Fruit fly (Drosophila melanogaster) whole organism, prepupa: Measurements from ENCODE around the gene CG1092.

Experiments used
- CG15336 ChIP-seq: fragments of 200-800 bp; sonication (Bioruptor generic); IDR thresholded peaks from 2 replicates; pipeline ENCODE4 v1.3.6; 2022; ENCODE audit warnings: missing biosample characterization, missing genetic modification characterization
- CG1621 ChIP-seq: fragments of 200-800 bp; sonication (Bioruptor generic); optimal IDR thresholded peaks from 3 replicates; lab custom pipeline; 2018; ENCODE audit warnings: missing biosample characterization, mild to moderate bottlenecking, missing genetic modification characterization
- CG16779 ChIP-seq: fragments of 200-800 bp; sonication (Bioruptor generic); optimal IDR thresholded peaks from 3 replicates; lab custom pipeline; 2017; ENCODE audit warnings: missing biosample characterization, mild to moderate bottlenecking, missing genetic modification characterization
- CG3032 ChIP-seq: fragments of 200-800 bp; optimal IDR thresholded peaks from 2 replicates; lab custom pipeline; 2019; ENCODE audit warnings: missing biosample characterization, mild to moderate bottlenecking, missing genetic modification characterization, moderate library complexity
- CG31627 ChIP-seq: fragments of 200-800 bp; sonication (Bioruptor generic); optimal IDR thresholded peaks from 3 replicates; lab custom pipeline; 2016; ENCODE audit warnings: missing biosample characterization, missing genetic modification characterization
- CG32006 ChIP-seq: fragments of 200-800 bp; sonication (Bioruptor generic); optimal IDR thresholded peaks from 3 replicates; lab custom pipeline; 2017; ENCODE audit warnings: missing biosample characterization, mild to moderate bottlenecking, missing genetic modification characterization
- CG34406 ChIP-seq: fragments of 200-800 bp; sonication (Bioruptor generic); optimal IDR thresholded peaks from 3 replicates; lab custom pipeline; 2016; ENCODE audit warnings: missing biosample characterization, missing genetic modification characterization
- CG3919 ChIP-seq: fragments of 200-800 bp; sonication (Bioruptor generic); optimal IDR thresholded peaks from 3 replicates; lab custom pipeline; 2016; ENCODE audit warnings: missing biosample characterization, missing genetic modification characterization
- CG6808 ChIP-seq: fragments of 200-800 bp; sonication (Bioruptor generic); optimal IDR thresholded peaks from 3 replicates; lab custom pipeline; 2017; ENCODE audit warnings: missing biosample characterization, missing genetic modification characterization, mild to moderate bottlenecking, moderate library complexity, missing genetic modification reagents
- CG8119 ChIP-seq: fragments of 200-800 bp; sonication (Bioruptor generic); IDR thresholded peaks from 3 replicates; pipeline ENCODE4 v1.3.6; 2022; ENCODE audit warnings: missing biosample characterization, missing genetic modification characterization
- CG8319 ChIP-seq: fragments of 200-800 bp; sonication (Bioruptor generic); optimal IDR thresholded peaks from 3 replicates; lab custom pipeline; 2016; ENCODE audit warnings: missing biosample characterization, missing genetic modification characterization
- Eip75B ChIP-seq: fragments of 200-800 bp; sonication (Bioruptor generic); optimal IDR thresholded peaks from 3 replicates; lab custom pipeline; 2016; ENCODE audit warnings: missing biosample characterization, missing genetic modification characterization
- Eip78C ChIP-seq: fragments of 200-800 bp; sonication (Bioruptor generic); peaks from one replicate; lab custom pipeline; 2016; ENCODE audit warnings: missing biosample characterization, missing genetic modification characterization
- Ets21C ChIP-seq: fragments of 200-800 bp; sonication (Bioruptor generic); optimal IDR thresholded peaks from 3 replicates; lab custom pipeline; 2016; ENCODE audit warnings: missing biosample characterization, missing genetic modification characterization
- Ets96B ChIP-seq: fragments of 200-800 bp; optimal IDR thresholded peaks from 2 replicates; lab custom pipeline; 2019; ENCODE audit warnings: missing biosample characterization, mild to moderate bottlenecking, missing genetic modification characterization, moderate library complexity
- Gug ChIP-seq: fragments of 200-800 bp; sonication (Bioruptor generic); IDR thresholded peaks from 2 replicates; pipeline ENCODE4 v1.3.6; 2022; ENCODE audit warnings: missing biosample characterization, missing genetic modification characterization
- Hr38 ChIP-seq: sonication (Bioruptor generic); optimal IDR thresholded peaks from 2 replicates; lab custom pipeline; 2016; ENCODE audit warnings: missing biosample characterization, missing genetic modification characterization
- Hr4 ChIP-seq: fragments of 200-800 bp; sonication (Bioruptor generic); optimal IDR thresholded peaks from 3 replicates; lab custom pipeline; 2016; ENCODE audit warnings: missing biosample characterization, missing genetic modification characterization
- Lpt ChIP-seq: fragments of 200-800 bp; sonication (Bioruptor generic); optimal IDR thresholded peaks from 3 replicates; lab custom pipeline; 2016; ENCODE audit warnings: missing biosample characterization, missing genetic modification characterization
- Met ChIP-seq: fragments of 200-800 bp; sonication (Bioruptor generic); optimal IDR thresholded peaks from 3 replicates; lab custom pipeline; 2016; ENCODE audit warnings: missing biosample characterization, missing genetic modification characterization
- Smox ChIP-seq: fragments of 200-800 bp; sonication (Bioruptor generic); optimal IDR thresholded peaks from 3 replicates; lab custom pipeline; 2016; ENCODE audit warnings: missing biosample characterization, missing genetic modification characterization
- Sox14 ChIP-seq: fragments of 200-800 bp; sonication (Bioruptor generic); optimal IDR thresholded peaks from 3 replicates; lab custom pipeline; 2016; ENCODE audit warnings: missing biosample characterization, missing genetic modification characterization
- Sox15 ChIP-seq: fragments of 200-800 bp; sonication (Bioruptor generic); optimal IDR thresholded peaks from 3 replicates; lab custom pipeline; 2016; ENCODE audit warnings: missing biosample characterization, missing genetic modification characterization
- achi ChIP-seq: fragments of 200-800 bp; sonication (Bioruptor generic); optimal IDR thresholded peaks from 3 replicates; lab custom pipeline; 2016; ENCODE audit warnings: missing biosample characterization, missing genetic modification characterization
- cyc ChIP-seq: fragments of 200-800 bp; sonication (Bioruptor generic); optimal IDR thresholded peaks from 3 replicates; lab custom pipeline; 2016; ENCODE audit warnings: missing biosample characterization, missing genetic modification characterization
- dac ChIP-seq: fragments of 200-800 bp; sonication (Bioruptor generic); optimal IDR thresholded peaks from 2 replicates; lab custom pipeline; 2017; ENCODE audit warnings: missing biosample characterization, mild to moderate bottlenecking, missing genetic modification characterization
- eg ChIP-seq: fragments of 200-800 bp; sonication (Bioruptor generic); IDR thresholded peaks from 3 replicates; pipeline ENCODE4 v1.3.6; 2022; ENCODE audit warnings: missing biosample characterization, missing genetic modification characterization
- fd59A ChIP-seq: fragments of 200-800 bp; sonication (Bioruptor generic); optimal IDR thresholded peaks from 2 replicates; lab custom pipeline; 2017; ENCODE audit warnings: missing biosample characterization, mild to moderate bottlenecking, missing genetic modification characterization, missing genetic modification reagents
- fd85E ChIP-seq: fragments of 200-800 bp; sonication (Bioruptor generic); optimal IDR thresholded peaks from 3 replicates; lab custom pipeline; 2016; ENCODE audit warnings: missing biosample characterization, missing genetic modification characterization
- fkh ChIP-seq: fragments of 200-800 bp; sonication (Bioruptor generic); optimal IDR thresholded peaks from 3 replicates; lab custom pipeline; 2017; ENCODE audit warnings: missing biosample characterization, mild to moderate bottlenecking, missing genetic modification characterization, moderate library complexity
- net ChIP-seq: fragments of 200-800 bp; sonication (Bioruptor generic); optimal IDR thresholded peaks from 3 replicates; lab custom pipeline; 2016; ENCODE audit warnings: missing biosample characterization, missing genetic modification characterization
- salr ChIP-seq, 2 experiments: fragments of 200-800 bp; sonication (Bioruptor generic); optimal IDR thresholded peaks; 3 replicates each; lab custom pipeline; 2016 to 2018; ENCODE audit warnings: missing biosample characterization in 2 of 2, missing genetic modification characterization in 2 of 2, mild to moderate bottlenecking in 1 of 2
- svp ChIP-seq: fragments of 200-800 bp; sonication (Bioruptor generic); peaks from one replicate; lab custom pipeline; 2016; ENCODE audit warnings: missing biosample characterization, missing genetic modification characterization
- topi ChIP-seq: fragments of 200-800 bp; sonication (Bioruptor generic); optimal IDR thresholded peaks from 3 replicates; lab custom pipeline; 2016; ENCODE audit warnings: missing biosample characterization, missing genetic modification characterization
- vri ChIP-seq: fragments of 200-800 bp; sonication (Bioruptor generic); optimal IDR thresholded peaks from 3 replicates; lab custom pipeline; 2016; ENCODE audit warnings: missing biosample characterization, mild to moderate bottlenecking, missing genetic modification characterization

The CG1092 gene

DNA sequence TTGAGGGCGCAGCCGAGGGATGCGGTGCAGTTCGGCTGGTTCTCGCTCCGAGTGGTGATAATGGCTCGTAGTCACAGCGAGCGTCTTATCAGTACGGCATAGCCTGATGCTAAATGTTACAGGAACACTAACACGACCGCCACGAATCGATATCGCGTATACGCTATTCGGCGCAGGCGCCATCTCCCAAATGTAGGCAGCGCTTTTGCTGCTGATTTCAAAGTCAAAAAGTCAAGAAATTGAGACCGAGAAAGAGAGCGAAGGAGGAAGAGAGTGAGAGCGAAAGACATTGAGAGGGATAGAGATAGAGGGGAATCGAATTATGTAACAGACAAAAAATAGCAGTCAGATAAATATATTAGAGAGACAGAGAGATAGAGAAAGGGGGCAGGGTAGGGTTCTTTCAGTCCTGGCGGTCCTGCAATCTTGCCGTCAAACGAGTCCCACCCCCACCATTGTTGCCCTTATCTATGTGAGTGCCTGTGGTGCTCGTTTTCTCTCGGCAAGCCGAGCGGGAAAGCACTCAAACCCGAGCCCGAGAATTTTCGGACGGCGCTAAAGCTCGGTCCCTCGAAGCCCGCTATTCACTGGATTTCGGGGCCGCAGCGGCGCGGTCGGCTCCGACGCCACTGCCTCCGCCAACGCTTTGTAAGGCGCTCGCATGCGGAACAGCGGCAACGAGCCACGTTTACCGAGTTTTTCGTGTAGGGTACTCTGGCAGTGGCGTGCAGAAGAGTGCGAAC lies 14.7 kb downstream of the CG1092 start:
- TF ChIP-seq Hr38 (GFP tag; lab: Kevin White, UChicago) (no peak), fd59A (GFP tag; lab: Kevin White, UChicago) (no peak), svp (GFP tag; lab: Kevin White, UChicago) (peak; percentile 77), eg (0 out of 3 replicates have a peak, but pooled peaks have one; percentile 8), Eip78C (GFP tag; lab: Kevin White, UChicago) (peak; percentile 39), vri (GFP tag; lab: Kevin White, UChicago) (peak; percentile 21), Sox14 (GFP tag; lab: Kevin White, UChicago) (no peak), Ets21C (no peak), CG3919 (GFP tag; lab: Kevin White, UChicago) (no peak), CG6808 (GFP tag; lab: Kevin White, UChicago) (no peak)
- TF ChIP-seq, all 60 proteins: peak for 4

DNA sequence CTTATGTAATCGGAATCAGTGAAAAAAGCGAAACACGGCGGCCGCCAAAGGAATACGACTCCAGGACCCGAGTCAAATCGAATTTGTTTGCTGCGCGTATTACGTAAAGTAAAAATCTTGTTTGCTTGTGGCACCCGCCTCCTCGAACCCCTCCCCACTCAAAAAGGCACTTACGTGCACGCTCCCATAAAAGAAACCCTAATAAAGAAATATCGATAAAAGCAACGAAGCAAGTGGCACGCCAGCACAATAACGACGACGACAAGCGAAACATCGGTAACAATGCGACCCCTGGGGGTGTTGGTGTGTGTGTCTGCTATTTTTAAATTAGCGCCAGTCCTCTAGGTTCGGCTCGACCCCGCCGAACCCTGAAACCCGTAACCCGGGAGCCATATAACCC lies 15.6 kb downstream of the CG1092 start:
- no peak for TF ChIP-seq Smox (GFP tag; lab: Kevin White, UChicago)
- no peak for TF ChIP-seq Hr38 (GFP tag; lab: Kevin White, UChicago)
- no peak for TF ChIP-seq CG3919 (GFP tag; lab: Kevin White, UChicago)
- TF ChIP-seq fkh (GFP tag; lab: Kevin White, UChicago) = no peak
- no peak for TF ChIP-seq CG8119 (GFP tag; lab: Robert Waterston, UW)
- TF ChIP-seq Ets96B (tag; lab: Kevin White, UChicago) = no peak
- TF ChIP-seq CG3032 (tag; lab: Kevin White, UChicago) = no peak
- no peak for TF ChIP-seq achi (GFP tag; lab: Kevin White, UChicago)
- no peak for TF ChIP-seq Lpt (GFP tag; lab: Kevin White, UChicago)
- no peak for TF ChIP-seq CG15336 (GFP tag; lab: Robert Waterston, UW)
- TF ChIP-seq cyc (GFP tag; lab: Kevin White, UChicago) = no peak
- TF ChIP-seq CG34406 (GFP tag; lab: Kevin White, UChicago) = no peak
- no peak for TF ChIP-seq CG16779 (tag; lab: Kevin White, UChicago)
- no peak for TF ChIP-seq CG1621
- no peak for TF ChIP-seq svp (GFP tag; lab: Kevin White, UChicago)
- no peak for TF ChIP-seq fd85E (GFP tag; lab: Kevin White, UChicago)
- TF ChIP-seq Sox15 (GFP tag; lab: Kevin White, UChicago) = no peak
- TF ChIP-seq Met (GFP tag; lab: Kevin White, UChicago) = no peak
- TF ChIP-seq CG31627 (GFP tag; lab: Kevin White, UChicago) = no peak
- TF ChIP-seq topi = no peak

DNA sequence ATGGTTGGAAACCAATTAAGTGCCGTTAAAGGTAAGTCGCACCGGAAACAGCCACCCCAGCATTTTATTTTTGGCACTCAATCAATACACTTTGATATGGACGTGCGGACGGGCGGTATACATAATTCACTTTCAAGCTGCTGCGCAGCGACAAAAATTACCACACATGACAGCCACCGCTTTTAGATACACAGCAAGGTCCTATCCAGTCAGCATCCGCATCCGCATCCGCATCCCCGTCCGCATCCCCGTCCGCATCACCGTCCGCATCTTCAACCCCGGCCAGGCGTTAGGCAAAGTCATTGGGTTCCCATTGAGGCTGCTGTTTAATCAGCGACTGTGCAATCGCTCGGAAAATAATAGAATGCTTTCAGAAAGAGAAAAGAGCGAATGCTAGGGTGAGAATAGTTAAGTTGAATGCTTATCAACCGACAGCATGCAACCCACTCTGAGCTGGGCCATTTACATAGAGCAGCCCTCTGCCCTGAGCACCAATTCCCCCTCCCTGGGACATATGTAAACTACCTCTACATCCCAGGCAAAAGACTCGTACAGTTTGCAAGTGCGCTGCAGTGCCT lies 17.9 kb downstream of the CG1092 start:
- TF ChIP-seq salr (GFP tag; optimal IDR thresholded peaks at IDR 0.05; lab: Kevin White, UChicago) = no peak
- no peak for TF ChIP-seq topi
- no peak for TF ChIP-seq Hr4
- no peak for TF ChIP-seq CG8119 (GFP tag; lab: Robert Waterston, UW)
- no peak for TF ChIP-seq Eip75B
- TF ChIP-seq CG1621 = no peak
- TF ChIP-seq, all 60 proteins: peak for 0

DNA sequence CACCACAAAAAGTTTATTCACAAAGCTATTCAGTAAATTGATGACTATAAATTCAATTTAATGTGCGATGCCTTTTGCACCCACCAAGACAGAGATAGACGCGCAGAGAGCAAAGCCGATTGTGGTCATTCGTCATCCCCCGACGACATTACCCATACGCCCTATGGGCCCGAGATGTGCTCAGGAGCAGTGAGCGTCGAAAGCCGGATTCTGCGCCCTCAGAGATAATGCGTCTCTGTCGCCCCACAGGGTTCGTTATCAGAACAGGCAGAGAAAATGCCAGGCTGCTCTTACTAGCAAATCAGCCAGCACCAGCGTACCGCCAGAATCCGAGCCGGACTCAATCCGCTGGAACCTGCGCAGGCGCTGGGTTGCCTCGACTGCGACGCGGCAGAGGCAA lies 24.7 kb downstream of the CG1092 start:
- TF ChIP-seq Gug (GFP tag; lab: Robert Waterston, UW) = no peak
- no peak for TF ChIP-seq dac
- TF ChIP-seq Smox (GFP tag; lab: Kevin White, UChicago) = no peak
- no peak for TF ChIP-seq CG8319
- peak; percentile 30 for TF ChIP-seq Eip78C (GFP tag; lab: Kevin White, UChicago)
- peak; percentile 25 for TF ChIP-seq CG6808 (GFP tag; lab: Kevin White, UChicago)
- TF ChIP-seq salr (GFP tag; optimal IDR thresholded peaks at IDR 0.05; lab: Kevin White, UChicago) = no peak
- no peak for TF ChIP-seq CG32006 (GFP tag; lab: Kevin White, UChicago)
- TF ChIP-seq svp (GFP tag; lab: Kevin White, UChicago) = peak; percentile 88
- no peak for TF ChIP-seq net (GFP tag; lab: Kevin White, UChicago)
- TF ChIP-seq CG1621 = no peak
